Worm (Caenorhabditis elegans): ENCODE data around the gene nlp-21.

The nlp-21 gene

ce11 chrIII:11378450-11378849, 14.6 kb downstream of the nlp-21 start (continued):
- TF ChIP-seq dmd-4 (tag; optimal IDR thresholded peaks at IDR 0.05) (no peak), egl-27 (tag; optimal IDR thresholded peaks at IDR 0.05) (no peak)

DNA sequence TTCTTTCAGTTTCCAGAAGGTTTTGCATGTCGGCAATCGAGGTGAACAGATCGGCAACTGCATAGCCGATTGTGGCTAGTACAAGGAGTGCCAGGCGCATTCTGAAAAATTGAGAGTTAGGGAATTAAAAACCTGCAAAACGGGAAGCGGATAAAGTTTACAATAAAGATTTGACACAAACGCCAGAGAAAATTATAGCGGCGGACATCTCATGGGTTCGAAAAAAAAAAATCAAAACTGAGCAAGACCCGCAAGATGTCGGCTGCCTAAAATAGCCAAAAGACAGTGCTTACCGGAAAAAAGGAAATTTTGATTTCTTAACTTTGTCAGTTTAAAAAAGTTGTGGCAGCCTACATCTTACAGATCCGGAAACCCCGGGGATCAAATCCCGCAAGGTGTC, 15.2 kb downstream of the nlp-21 start, which contains the start of gene dpy-18:
Gene dpy-18, minus strand, starts transcription at position 101 of the 400 bp plus-strand sequence.
- TF ChIP-seq ama-1 (optimal IDR thresholded peaks at IDR 0.05) (no peak), unc-62 (GFP tag; optimal IDR thresholded peaks at IDR 0.05) (no peak), nhr-12 (tag; optimal IDR thresholded peaks at IDR 0.05) (no peak), fos-1 (tag; optimal IDR thresholded peaks at IDR 0.05) (no peak), lin-13 (GFP tag; optimal IDR thresholded peaks at IDR 0.05) (no peak), nhr-23 (tag; optimal IDR thresholded peaks at IDR 0.05) (no peak), gmeb-1 (tag; optimal IDR thresholded peaks at IDR 0.05) (no peak), lin-11 (tag; optimal IDR thresholded peaks at IDR 0.05) (no peak), F13H6.1 (tag; optimal IDR thresholded peaks at IDR 0.05) (no peak), R02D3.7 (tag; optimal IDR thresholded peaks at IDR 0.05) (no peak), sma-3 (GFP tag; optimal IDR thresholded peaks at IDR 0.05) (no peak), skn-1 (tag; optimal IDR thresholded peaks at IDR 0.05) (no peak), ZK546.5 (tag; optimal IDR thresholded peaks at IDR 0.05) (no peak)

ce11 chrIII:11372199-11372938, 20.7 kb downstream of the nlp-21 start:
- TF ChIP-seq fos-1 (tag; optimal IDR thresholded peaks at IDR 0.05) (peak; percentile 73), lin-13 (GFP tag; optimal IDR thresholded peaks at IDR 0.05) (peak; percentile 16), mdl-1 (tag; optimal IDR thresholded peaks at IDR 0.05) (no peak), unc-55 (GFP tag; optimal IDR thresholded peaks at IDR 0.05) (no peak), lin-39 (tag; optimal IDR thresholded peaks at IDR 0.05) (no peak), snpc-4 (tag; optimal IDR thresholded peaks at IDR 0.05) (peak; percentile 69)

DNA sequence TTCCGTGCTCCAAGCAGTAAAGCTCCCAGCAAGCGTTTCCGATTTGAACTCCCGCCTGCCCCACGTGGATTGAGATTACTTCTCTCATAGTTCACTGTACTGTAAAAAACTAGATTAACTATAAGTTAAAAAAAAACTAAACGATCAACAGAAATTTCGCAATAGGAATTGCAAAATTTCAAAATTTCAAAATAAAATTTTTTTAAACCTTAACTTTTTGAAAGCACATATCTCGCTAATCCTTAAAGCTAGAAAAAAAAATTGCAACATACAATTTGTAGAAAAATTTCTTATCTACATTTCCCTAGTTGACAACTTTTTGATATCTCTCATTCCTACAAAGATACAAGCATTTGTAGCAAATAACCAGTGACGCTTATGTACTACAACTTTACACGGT, 21.4 kb downstream of the nlp-21 start, which contains the start of gene tba-7:
Gene tba-7, minus strand, starts transcription at position 101 of the 400 bp plus-strand sequence.
- TF ChIP-seq unc-39 (tag; optimal IDR thresholded peaks at IDR 0.05) (no peak), C34F6.9 (tag; optimal IDR thresholded peaks at IDR 0.05) (no peak), alr-1 (tag; optimal IDR thresholded peaks at IDR 0.05) (no peak)

DNA sequence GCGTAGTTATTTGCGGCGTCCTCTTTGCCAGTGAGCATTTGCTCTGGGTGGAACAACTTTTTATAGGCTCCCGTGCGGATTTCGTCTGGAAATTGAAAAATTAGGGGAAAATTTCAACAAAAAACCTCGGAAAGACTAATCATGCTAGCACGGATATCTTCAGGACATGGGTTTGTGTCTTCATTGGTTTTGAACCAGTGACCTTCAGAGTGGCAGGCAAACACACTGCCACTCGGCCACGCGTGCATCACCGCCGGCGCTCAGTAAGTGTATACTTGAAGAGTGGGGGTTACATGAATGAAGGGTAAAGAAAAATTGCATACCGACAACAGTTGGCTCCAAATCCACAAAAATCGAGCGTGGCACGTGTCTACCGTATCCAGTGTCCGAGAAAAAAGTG, 21.8 kb downstream of the nlp-21 start:
- TF ChIP-seq skn-1 (tag; optimal IDR thresholded peaks at IDR 0.05) (no peak), unc-55 (GFP tag; optimal IDR thresholded peaks at IDR 0.05) (peak; percentile 59), fos-1 (tag; optimal IDR thresholded peaks at IDR 0.05) (peak; percentile 21), nhr-129 (tag; optimal IDR thresholded peaks at IDR 0.05) (peak; percentile 75), sma-3 (GFP tag; optimal IDR thresholded peaks at IDR 0.05) (peak; percentile 50), nhr-12 (tag; optimal IDR thresholded peaks at IDR 0.05) (no peak), Y55F3AM.14 (GFP tag; optimal IDR thresholded peaks at IDR 0.05) (peak; percentile 48), crh-2 (tag; optimal IDR thresholded peaks at IDR 0.05) (peak; percentile 29), nhr-6 (tag; optimal IDR thresholded peaks at IDR 0.05) (no peak), zag-1 (tag; optimal IDR thresholded peaks at IDR 0.05) (peak; percentile 20), snpc-4 (tag; optimal IDR thresholded peaks at IDR 0.05) (peak; percentile 44), mdl-1 (tag; optimal IDR thresholded peaks at IDR 0.05) (peak in 1 of 2 experiments; percentile 14), ceh-16 (tag; optimal IDR thresholded peaks at IDR 0.05) (no peak), gmeb-1 (tag; optimal IDR thresholded peaks at IDR 0.05) (peak; percentile 4), ztf-1 (GFP tag; conservative IDR thresholded peaks at IDR 0.05) (0 out of 2 replicates have a peak, but pooled peaks have one; percentile 64), dmd-4 (tag; optimal IDR thresholded peaks at IDR 0.05) (no peak), egl-27 (tag; optimal IDR thresholded peaks at IDR 0.05) (peak; percentile 30), F13H6.1 (tag; optimal IDR thresholded peaks at IDR 0.05) (peak; percentile 41), ztf-4 (tag; optimal IDR thresholded peaks at IDR 0.05) (no peak), lin-11 (tag; optimal IDR thresholded peaks at IDR 0.05) (peak; percentile 38), lin-39 (tag; optimal IDR thresholded peaks at IDR 0.05) (no peak), sma-9 (GFP tag; optimal IDR thresholded peaks at IDR 0.05) (peak; percentile 56), sma-9 (tag; optimal IDR thresholded peaks at IDR 0.05) (no peak), C34F6.9 (tag; optimal IDR thresholded peaks at IDR 0.05) (peak; percentile 21), lsy-2 (tag; optimal IDR thresholded peaks at IDR 0.05) (peak in 1 of 2 experiments; percentile 34)

All from whole organism, L2 larva.